Worm (Caenorhabditis elegans) whole organism, L4/young adult: ENCODE data around the gene Y32G9A.3.

Source experiments
- W03F9.2 ChIP-seq: fragments of 150-350 bp; optimal IDR thresholded peaks from 2 replicates; lab custom pipeline; 2014; ENCODE audit warnings: missing biosample characterization, missing genetic modification characterization
- dao-5 ChIP-seq: sonication (generic microtip); optimal IDR thresholded peaks from 2 replicates; lab custom pipeline; 2016; ENCODE audit warnings: missing genotype, missing genetic modification characterization, moderate library complexity, missing compliant biosample characterization
- him-1 ChIP-seq: sonication (generic microtip); optimal IDR thresholded peaks from 2 replicates; lab custom pipeline; 2016; ENCODE audit warnings: missing genotype, missing genetic modification reagents, missing genetic modification characterization, missing compliant biosample characterization

Gene Y32G9A.3

ce11 chrV:1940472-1941221, 29.4 kb downstream of the Y32G9A.3 start:
- no peak for TF ChIP-seq him-1

- TF ChIP-seq him-1, result peak; percentile 48
- no peak for TF ChIP-seq W03F9.2 (tag; lab: Kevin White, UChicago)
- no peak for TF ChIP-seq dao-5 (tag; lab: Kevin White, UChicago)
Measured at ce11 chrV:1943465-1943864, 32.3 kb downstream of the Y32G9A.3 start.

- TF ChIP-seq dao-5 (tag; lab: Kevin White, UChicago) (no peak), him-1 (no peak), W03F9.2 (tag; lab: Kevin White, UChicago) (no peak)
Measured at ce11 chrV:1945875-1946274, 34.7 kb downstream of the Y32G9A.3 start.

ce11 chrV:1955246-1955645, 44.0 kb downstream of the Y32G9A.3 start:
- TF ChIP-seq W03F9.2 (tag; lab: Kevin White, UChicago), result no peak
- no peak for TF ChIP-seq him-1
- TF ChIP-seq dao-5 (tag; lab: Kevin White, UChicago), result no peak

ce11 chrV:1957110-1957509, 45.9 kb downstream of the Y32G9A.3 start, which contains the start of gene fipr-25:
Gene fipr-25, plus strand, starts transcription at chrV:1957410.
- TF ChIP-seq him-1 (no peak), dao-5 (tag; lab: Kevin White, UChicago) (no peak), W03F9.2 (tag; lab: Kevin White, UChicago) (no peak)

- TF ChIP-seq dao-5 (tag; lab: Kevin White, UChicago) (no peak), W03F9.2 (tag; lab: Kevin White, UChicago) (no peak), him-1 (no peak)
Measured at ce11 chrV:1961453-1961852, 50.3 kb downstream of the Y32G9A.3 start, which contains the start of gene Y40B10B.1. Gene Y40B10B.1, minus strand, starts transcription at chrV:1961553.
